Worm (Caenorhabditis elegans) whole organism, early embryonic: ENCODE measurements around the gene srn-1.

Experiments used
- B0310.2 ChIP-seq: sonication (generic microtip); optimal IDR thresholded peaks from 2 replicates; lab custom pipeline; 2016; ENCODE audit warnings: mild to moderate bottlenecking, missing genetic modification characterization, missing compliant biosample characterization
- F13C5.2 ChIP-seq: sonication (generic microtip); optimal IDR thresholded peaks from 2 replicates; lab custom pipeline; 2017; ENCODE audit warnings: mild to moderate bottlenecking, missing genetic modification characterization, inconsistent platforms, missing compliant biosample characterization
- aly-1 ChIP-seq: sonication (generic microtip); optimal IDR thresholded peaks from 2 replicates; lab custom pipeline; 2016; ENCODE audit warnings: missing genetic modification characterization, missing compliant biosample characterization
- ama-1 ChIP-seq: fragments of 150-350 bp; optimal IDR thresholded peaks from 2 replicates; lab custom pipeline; 2014
- ceh-13 ChIP-seq: fragments of 200-800 bp; sonication (Bioruptor generic); optimal IDR thresholded peaks from 2 replicates; lab custom pipeline; 2018; ENCODE audit warnings: mild to moderate bottlenecking, missing genetic modification characterization, missing compliant biosample characterization
- ceh-36 ChIP-seq: sonication (generic microtip); optimal IDR thresholded peaks from 2 replicates; lab custom pipeline; 2016; ENCODE audit warnings: missing genetic modification characterization, inconsistent platforms, missing compliant biosample characterization
- ets-7 ChIP-seq: sonication (generic microtip); optimal IDR thresholded peaks from 2 replicates; lab custom pipeline; 2016; ENCODE audit warnings: missing genotype, missing genetic modification characterization, missing compliant biosample characterization
- flt-1 ChIP-seq: fragments of 200-800 bp; sonication (Bioruptor generic); IDR thresholded peaks from 2 replicates; pipeline ENCODE4 v1.3.6; 2022; ENCODE audit warnings: missing genetic modification characterization, missing compliant biosample characterization
- hmbx-1 ChIP-seq: sonication (generic microtip); optimal IDR thresholded peaks from 2 replicates; lab custom pipeline; 2016; ENCODE audit warnings: mild to moderate bottlenecking, missing genetic modification characterization, missing compliant biosample characterization
- hmg-4 ChIP-seq: fragments of 200-800 bp; sonication (Bioruptor generic); optimal IDR thresholded peaks from 2 replicates; lab custom pipeline; 2018; ENCODE audit warnings: mild to moderate bottlenecking, missing genetic modification characterization, missing compliant biosample characterization
- hnd-1 ChIP-seq: sonication (generic microtip); optimal IDR thresholded peaks from 2 replicates; lab custom pipeline; 2016; ENCODE audit warnings: missing genetic modification characterization, missing compliant biosample characterization
- pes-1 ChIP-seq: fragments of 200-800 bp; sonication (Bioruptor generic); IDR thresholded peaks from 2 replicates; pipeline ENCODE4 v1.3.6; 2022; ENCODE audit warnings: missing genetic modification reagents, missing genetic modification characterization, missing compliant biosample characterization
- scrt-1 ChIP-seq: fragments of 200-800 bp; sonication (Bioruptor generic); IDR thresholded peaks from 2 replicates; pipeline ENCODE4 v1.3.6; 2022; ENCODE audit warnings: missing genetic modification characterization, missing compliant biosample characterization
- sea-1 ChIP-seq: fragments of 200-800 bp; sonication (Bioruptor generic); conservative IDR thresholded peaks from 2 replicates; pipeline ENCODE4 v1.3.6; 2022; ENCODE audit warnings: missing genetic modification characterization, missing compliant biosample characterization
- tbx-11 ChIP-seq: fragments of 200-800 bp; sonication (Bioruptor generic); IDR thresholded peaks from 2 replicates; pipeline ENCODE4 v1.3.6; 2022; ENCODE audit warnings: missing genetic modification characterization, missing compliant biosample characterization
- tbx-37 ChIP-seq: fragments of 200-800 bp; sonication (Bioruptor generic); conservative IDR thresholded peaks from 2 replicates; pipeline ENCODE4 v1.3.6; 2022; ENCODE audit warnings: missing genetic modification reagents, missing genetic modification characterization, missing compliant biosample characterization
- tra-4 ChIP-seq: sonication (generic microtip); optimal IDR thresholded peaks from 2 replicates; lab custom pipeline; 2017; ENCODE audit warnings: missing genetic modification characterization, missing compliant biosample characterization

srn-1 gene

DNA sequence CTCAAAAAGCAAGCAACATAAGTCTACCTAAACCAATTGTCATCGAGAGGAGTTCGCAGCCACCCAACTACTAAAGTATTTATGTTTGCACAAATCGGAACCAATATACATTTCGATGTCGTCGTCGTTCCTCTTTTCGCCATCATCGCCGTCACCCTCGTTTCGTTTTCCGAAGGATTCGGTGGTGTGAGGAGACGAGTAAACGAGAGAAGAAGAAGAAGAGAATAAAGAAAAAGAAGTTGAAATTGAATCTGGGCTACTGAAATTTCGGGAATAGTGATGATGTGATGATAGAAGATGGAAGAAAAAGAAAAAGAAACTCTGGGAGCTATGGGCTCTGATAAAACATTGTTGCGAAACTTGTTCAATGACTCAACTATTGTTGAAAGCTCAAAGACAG is 17.7 kb downstream of the srn-1 start:
- TF ChIP-seq tra-4 (tag; lab: Kevin White, UChicago) (no peak), pes-1 (GFP tag; lab: Robert Waterston, UW) (no peak), tbx-37 (no peak), hmbx-1 (tag; lab: Kevin White, UChicago) (no peak), flt-1 (no peak), scrt-1 (GFP tag; lab: Robert Waterston, UW) (no peak), sea-1 (GFP tag; lab: Robert Waterston, UW) (no peak), ceh-13 (GFP tag; lab: Kevin White, UChicago) (no peak), hmg-4 (GFP tag; lab: Kevin White, UChicago) (no peak), aly-1 (tag; lab: Kevin White, UChicago) (no peak), tbx-11 (GFP tag; lab: Robert Waterston, UW) (no peak), ets-7 (no peak), hnd-1 (tag; lab: Kevin White, UChicago) (no peak), ceh-36 (tag; lab: Kevin White, UChicago) (no peak), B0310.2 (tag; lab: Kevin White, UChicago) (no peak)

DNA sequence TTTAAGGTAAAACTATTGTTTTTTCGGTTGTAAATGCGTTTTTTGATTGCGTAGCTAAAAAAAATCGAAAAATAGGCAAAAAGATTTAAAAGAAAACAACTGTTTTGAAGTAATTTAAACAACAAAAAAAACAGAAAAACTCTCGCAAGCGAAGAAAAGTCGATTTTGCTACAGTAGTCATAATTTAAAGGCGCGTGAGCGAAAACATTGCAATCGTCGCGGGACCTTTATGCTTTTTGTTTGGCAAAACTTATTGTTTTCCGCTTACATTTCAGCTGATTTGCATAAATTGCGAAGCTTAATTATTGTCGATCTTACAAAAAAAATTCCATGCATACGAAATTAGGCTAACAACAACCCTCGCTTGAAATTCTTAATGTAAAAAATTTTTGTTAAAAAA is 18.3 kb downstream of the srn-1 start:
- TF ChIP-seq hmg-4 (GFP tag; lab: Kevin White, UChicago) (no peak), tbx-11 (GFP tag; lab: Robert Waterston, UW) (no peak), B0310.2 (tag; lab: Kevin White, UChicago) (no peak), hmbx-1 (tag; lab: Kevin White, UChicago) (no peak)

DNA sequence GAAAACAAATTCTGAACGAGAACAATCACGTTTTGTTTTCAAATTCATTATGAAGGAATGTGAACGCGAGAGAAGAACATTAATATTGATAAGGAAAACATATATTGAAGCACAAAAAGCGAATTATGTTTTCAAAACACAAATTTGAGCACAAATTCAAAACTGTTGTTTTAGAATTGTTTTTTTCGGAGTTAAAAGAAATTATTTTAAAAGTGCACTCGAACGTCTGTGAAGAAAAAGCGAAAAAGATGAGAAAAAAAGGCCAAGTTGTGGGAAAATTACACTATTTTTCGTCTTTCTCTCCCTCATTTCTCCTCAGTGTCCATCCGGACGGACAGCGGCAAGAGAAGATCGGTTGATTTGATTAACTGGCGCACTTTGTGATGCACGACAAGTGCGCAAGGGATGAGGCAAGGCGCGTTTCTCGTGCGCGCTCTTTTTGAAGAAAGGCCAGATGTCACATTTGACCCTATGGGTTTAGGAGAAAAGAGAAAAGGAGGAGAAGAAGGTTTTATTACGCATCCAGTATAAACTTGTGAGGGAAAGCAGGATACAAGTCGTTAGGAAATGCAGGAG is 18.9 kb downstream of the srn-1 start, which contains the start of gene mrck-1:
mrck-1 (minus strand) TSS at position 51 of the 576 bp plus-strand sequence.
- peak; percentile 33 for TF ChIP-seq ets-7
- peak; percentile 95 for TF ChIP-seq F13C5.2 (tag; lab: Kevin White, UChicago)
- TF ChIP-seq tra-4 (tag; lab: Kevin White, UChicago): no peak
- TF ChIP-seq B0310.2 (tag; lab: Kevin White, UChicago): peak; percentile 64
- no peak; the same call in 1 of the 2 replicates for TF ChIP-seq pes-1 (GFP tag; lab: Robert Waterston, UW)
- TF ChIP-seq tbx-37: peak; percentile 76
- peak; percentile 57 for TF ChIP-seq tbx-11 (GFP tag; lab: Robert Waterston, UW)
- peak; percentile 71 for TF ChIP-seq flt-1
- no peak for TF ChIP-seq ama-1 (lab: Kevin White, UChicago)
- peak; percentile 95 for TF ChIP-seq hmg-4 (GFP tag; lab: Kevin White, UChicago)
- peak; percentile 77 for TF ChIP-seq sea-1 (GFP tag; lab: Robert Waterston, UW)
- peak; percentile 82 for TF ChIP-seq aly-1 (tag; lab: Kevin White, UChicago)
- peak; percentile 74 for TF ChIP-seq scrt-1 (GFP tag; lab: Robert Waterston, UW)
- peak; percentile 37 for TF ChIP-seq ceh-13 (GFP tag; lab: Kevin White, UChicago)
- TF ChIP-seq hnd-1 (tag; lab: Kevin White, UChicago): no peak
- TF ChIP-seq ceh-36 (tag; lab: Kevin White, UChicago): peak; percentile 54
- no peak for TF ChIP-seq hmbx-1 (tag; lab: Kevin White, UChicago)

DNA sequence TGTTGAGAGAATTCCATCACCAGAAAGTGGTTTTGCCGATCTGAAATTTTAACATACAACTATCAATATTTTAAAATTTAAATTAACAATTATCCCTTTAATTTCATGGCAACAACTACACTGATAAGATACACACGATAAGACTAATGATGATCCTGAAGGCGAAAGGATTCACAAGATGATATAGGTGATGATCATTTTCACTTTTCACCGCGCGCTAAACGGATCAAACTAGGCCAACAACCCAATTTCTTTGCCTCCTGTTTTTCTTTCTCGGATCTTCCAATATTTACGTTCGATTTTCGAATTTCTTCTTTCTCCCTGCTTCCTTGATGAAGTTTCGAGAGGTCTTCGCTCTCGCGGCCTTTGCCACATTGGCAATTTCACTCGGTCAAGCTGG is 27.1 kb downstream of the srn-1 start, which contains the start of gene K08B12.1:
K08B12.1 (plus strand) TSS at position 229 of the 400 bp plus-strand sequence.
- TF ChIP-seq sea-1 (GFP tag; lab: Robert Waterston, UW) (no peak), hmg-4 (GFP tag; lab: Kevin White, UChicago) (no peak), tbx-11 (GFP tag; lab: Robert Waterston, UW) (no peak), ceh-36 (tag; lab: Kevin White, UChicago) (no peak), scrt-1 (GFP tag; lab: Robert Waterston, UW) (no peak), aly-1 (tag; lab: Kevin White, UChicago) (no peak), hnd-1 (tag; lab: Kevin White, UChicago) (no peak), ceh-13 (GFP tag; lab: Kevin White, UChicago) (no peak), B0310.2 (tag; lab: Kevin White, UChicago) (no peak), tbx-37 (no peak), F13C5.2 (tag; lab: Kevin White, UChicago) (no peak), pes-1 (GFP tag; lab: Robert Waterston, UW) (no peak), flt-1 (no peak), ets-7 (no peak), ama-1 (lab: Kevin White, UChicago) (no peak), tra-4 (tag; lab: Kevin White, UChicago) (no peak), hmbx-1 (tag; lab: Kevin White, UChicago) (no peak)

DNA sequence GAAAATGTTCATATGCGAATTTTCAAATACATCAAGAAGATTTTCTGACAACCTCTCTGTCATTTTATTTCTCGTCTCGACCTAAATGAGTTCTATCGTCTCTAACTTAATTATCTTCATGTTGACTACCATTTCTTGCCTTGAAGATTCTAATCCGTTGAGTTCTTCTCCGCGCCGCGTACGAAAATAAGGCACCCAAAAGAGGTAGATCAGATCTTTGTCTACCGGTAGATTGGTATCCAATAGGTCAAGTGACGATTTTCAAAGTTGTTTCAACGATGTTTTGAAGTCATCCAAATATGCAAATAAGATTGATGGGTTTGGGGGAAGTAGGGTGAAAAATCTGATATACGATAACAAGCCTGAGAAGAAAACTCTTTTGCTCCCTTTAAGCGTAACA is 32.3 kb downstream of the srn-1 start:
- no peak for TF ChIP-seq tra-4 (tag; lab: Kevin White, UChicago)

DNA sequence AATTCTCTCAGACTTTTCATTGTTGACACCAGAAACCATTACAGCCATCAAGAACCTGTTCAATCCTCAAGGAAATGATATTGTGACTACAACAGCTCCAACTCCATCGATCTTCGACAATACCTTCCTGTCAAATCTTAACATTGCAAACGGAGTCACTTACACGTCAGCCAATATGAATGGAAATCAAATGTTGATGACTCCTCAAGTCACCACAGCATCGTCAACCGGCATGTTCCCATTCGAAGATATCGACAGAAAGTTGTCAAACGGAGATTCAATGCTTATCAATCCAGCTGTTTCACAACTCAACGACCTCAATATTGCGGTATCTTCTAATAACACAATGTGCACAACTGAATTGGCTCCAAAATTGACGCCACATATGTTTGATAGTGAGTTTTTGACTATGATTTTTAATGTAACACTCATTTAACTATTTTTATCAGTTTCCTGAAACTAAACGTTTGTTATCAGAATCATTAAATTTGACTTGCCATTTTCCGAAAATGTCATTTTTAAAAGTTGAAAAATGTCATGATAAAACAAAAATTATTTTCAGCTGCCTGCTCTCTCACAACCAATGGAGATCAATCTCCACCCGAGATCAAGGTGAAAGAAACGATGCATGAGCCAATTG is 35.2 kb downstream of the srn-1 start:
- TF ChIP-seq aly-1 (tag; lab: Kevin White, UChicago): no peak
- no peak for TF ChIP-seq B0310.2 (tag; lab: Kevin White, UChicago)
- no peak for TF ChIP-seq ceh-13 (GFP tag; lab: Kevin White, UChicago)
- TF ChIP-seq flt-1: no peak
- no peak for TF ChIP-seq scrt-1 (GFP tag; lab: Robert Waterston, UW)
- no peak for TF ChIP-seq hnd-1 (tag; lab: Kevin White, UChicago)
- TF ChIP-seq hmg-4 (GFP tag; lab: Kevin White, UChicago): no peak
- TF ChIP-seq F13C5.2 (tag; lab: Kevin White, UChicago): no peak

ce11 chrV:6249135-6249534 is 37.1 kb downstream of the srn-1 start:
- no peak for TF ChIP-seq F13C5.2 (tag; lab: Kevin White, UChicago)
- no peak for TF ChIP-seq ama-1 (lab: Kevin White, UChicago)
- TF ChIP-seq sea-1 (GFP tag; lab: Robert Waterston, UW): no peak
